Fruit fly (Drosophila melanogaster) whole organism, adult: Measurements from ENCODE around the gene CG2604.

Experiments used
- CG11617 ChIP-seq: fragments of 200-800 bp; sonication (Bioruptor generic); optimal IDR thresholded peaks from 2 replicates; lab custom pipeline; 2017; ENCODE audit warnings: mild to moderate bottlenecking, missing biosample characterization, missing genetic modification reagents, missing genetic modification characterization
- CG12768 ChIP-seq: fragments of 200-800 bp; sonication (Bioruptor generic); optimal IDR thresholded peaks from 2 replicates; lab custom pipeline; 2017; ENCODE audit warnings: missing biosample characterization, missing genetic modification characterization, mild to moderate bottlenecking, moderate library complexity, missing genetic modification reagents
- CG14711 ChIP-seq: fragments of 200-800 bp; sonication (Bioruptor generic); optimal IDR thresholded peaks from 2 replicates; lab custom pipeline; 2018; ENCODE audit warnings: missing biosample characterization, mild to moderate bottlenecking, missing genetic modification characterization, moderate library complexity
- CG1620 ChIP-seq: fragments of 200-800 bp; sonication (Bioruptor generic); optimal IDR thresholded peaks from 2 replicates; lab custom pipeline; 2016; ENCODE audit warnings: missing biosample characterization, missing genetic modification characterization
- CG33017 ChIP-seq: fragments of 200-800 bp; sonication (Bioruptor generic); optimal IDR thresholded peaks from 2 replicates; lab custom pipeline; 2018; ENCODE audit warnings: missing biosample characterization, mild to moderate bottlenecking, missing genetic modification characterization, moderate library complexity
- CG5204 ChIP-seq: fragments of 200-800 bp; sonication (Bioruptor generic); optimal IDR thresholded peaks from 2 replicates; lab custom pipeline; 2016; ENCODE audit warnings: missing biosample characterization, missing genetic modification characterization
- CG7045 ChIP-seq: fragments of 200-800 bp; sonication (Bioruptor generic); optimal IDR thresholded peaks from 2 replicates; lab custom pipeline; 2017; ENCODE audit warnings: missing biosample characterization, mild to moderate bottlenecking, missing genetic modification characterization
- CG7101 ChIP-seq: fragments of 200-800 bp; sonication (Bioruptor generic); optimal IDR thresholded peaks from 2 replicates; lab custom pipeline; 2018; ENCODE audit warnings: missing biosample characterization, mild to moderate bottlenecking, missing genetic modification characterization, moderate library complexity
- Clk ChIP-seq: fragments of 200-800 bp; sonication (Bioruptor generic); optimal IDR thresholded peaks from 2 replicates; lab custom pipeline; 2017; ENCODE audit warnings: missing biosample characterization, missing genetic modification characterization
- Crg-1 ChIP-seq: fragments of 200-800 bp; sonication (Bioruptor generic); optimal IDR thresholded peaks from 2 replicates; lab custom pipeline; 2016; ENCODE audit warnings: missing biosample characterization, missing genetic modification characterization
- Hr96 ChIP-seq: fragments of 200-800 bp; sonication (Bioruptor generic); optimal IDR thresholded peaks from 2 replicates; lab custom pipeline; 2016; ENCODE audit warnings: missing biosample characterization, missing genetic modification characterization
- Mnt ChIP-seq: fragments of 200-800 bp; sonication (Bioruptor generic); optimal IDR thresholded peaks from 2 replicates; lab custom pipeline; 2016; ENCODE audit warnings: missing biosample characterization, mild to moderate bottlenecking, missing genetic modification characterization
- bab1 ChIP-seq: fragments of 200-800 bp; sonication (Bioruptor generic); optimal IDR thresholded peaks from 3 replicates; lab custom pipeline; 2019; ENCODE audit warnings: missing biosample characterization, mild to moderate bottlenecking, missing genetic modification characterization, moderate library complexity
- cic ChIP-seq: fragments of 200-800 bp; sonication (Bioruptor generic); optimal IDR thresholded peaks from 2 replicates; lab custom pipeline; 2017; ENCODE audit warnings: missing biosample characterization, mild to moderate bottlenecking, missing genetic modification characterization, moderate library complexity
- cnc ChIP-seq, 2 experiments: fragments of >200 bp; optimal IDR thresholded peaks; 2 replicates each; lab custom pipeline; 2017
- kay ChIP-seq: fragments of 200-800 bp; sonication (Bioruptor generic); peaks from one replicate; lab custom pipeline; 2016; ENCODE audit warnings: missing biosample characterization, missing genetic modification characterization, borderline replicate concordance
- ovo ChIP-seq: fragments of 200-800 bp; sonication (Bioruptor generic); optimal IDR thresholded peaks from 2 replicates; lab custom pipeline; 2016; ENCODE audit warnings: missing biosample characterization, missing genetic modification characterization
- pad ChIP-seq: fragments of 200-800 bp; sonication (Bioruptor generic); optimal IDR thresholded peaks from 3 replicates; lab custom pipeline; 2017; ENCODE audit warnings: missing biosample characterization, missing genetic modification characterization, mild to moderate bottlenecking, moderate library complexity, missing genetic modification reagents
- tj ChIP-seq: fragments of 200-800 bp; sonication (Bioruptor generic); optimal IDR thresholded peaks from 3 replicates; lab custom pipeline; 2017; ENCODE audit warnings: missing biosample characterization, mild to moderate bottlenecking, missing genetic modification characterization, moderate library complexity
- toe ChIP-seq: fragments of 200-800 bp; sonication (Bioruptor generic); optimal IDR thresholded peaks from 2 replicates; lab custom pipeline; 2016; ENCODE audit warnings: missing biosample characterization, missing genetic modification characterization

The CG2604 gene

dm6 chr3R:5207277-5208114 is 15.7 kb downstream of the CG2604 start:
- TF ChIP-seq kay (no peak), CG33017 (tag; lab: Kevin White, UChicago) (no peak), toe (GFP tag; lab: Kevin White, UChicago) (no peak), cic (GFP tag; lab: Kevin White, UChicago) (no peak), CG14711 (no peak)

DNA sequence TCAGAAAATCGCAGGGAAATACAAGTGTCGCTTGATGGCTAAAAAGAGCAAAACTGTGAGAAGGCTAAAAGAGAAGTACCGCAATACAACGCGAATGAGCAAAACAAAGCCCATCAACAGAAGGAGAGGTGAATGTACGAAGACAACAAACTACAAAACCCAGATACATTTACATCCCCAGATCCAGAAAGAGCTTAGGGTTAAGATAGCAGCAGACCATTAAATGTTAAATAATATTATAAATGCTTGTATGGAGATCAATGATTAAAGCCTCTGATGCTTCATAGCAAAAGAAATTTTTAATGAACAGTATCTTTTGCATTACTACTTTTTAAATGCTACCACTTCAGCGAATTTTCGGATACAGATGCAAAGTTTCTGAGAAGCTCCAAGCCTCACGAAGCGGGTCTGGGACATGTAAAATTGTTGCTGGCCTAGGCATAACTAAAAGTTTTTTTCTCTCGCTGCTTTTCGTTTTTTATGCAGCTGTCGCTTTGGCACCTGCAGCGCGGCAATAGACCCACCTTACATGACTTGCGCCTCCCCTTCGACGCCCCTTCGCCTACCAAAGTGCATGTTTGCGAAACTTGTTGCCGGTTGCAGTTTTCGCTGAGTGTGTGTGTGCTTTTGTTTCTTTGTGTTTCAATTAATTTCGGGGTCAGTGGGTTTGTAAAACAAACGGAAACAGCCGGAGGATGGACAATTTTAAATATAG is 17.7 kb downstream of the CG2604 start:
- TF ChIP-seq Clk (no peak), pad (no peak), tj (GFP tag; lab: Kevin White, UChicago) (peak; percentile 79)

DNA sequence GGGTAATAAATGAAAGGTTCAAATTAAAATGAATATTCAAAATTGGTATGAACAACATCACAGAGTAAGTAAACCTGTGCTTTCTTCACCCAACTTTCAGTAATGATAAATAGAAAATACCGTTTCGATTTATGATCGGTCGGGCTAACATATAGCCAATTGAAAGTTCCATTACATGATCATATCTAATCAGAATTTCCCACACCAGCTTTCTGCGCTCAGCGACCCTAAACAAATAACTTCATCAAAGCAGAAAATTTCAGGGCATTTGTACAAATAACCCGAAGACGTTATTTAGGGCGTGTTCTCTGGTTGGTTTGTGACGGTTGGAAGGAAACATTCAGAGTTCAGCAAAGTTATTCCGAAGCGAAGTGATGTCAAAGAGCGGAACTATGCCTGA is 19.4 kb downstream of the CG2604 start:
- no peak for TF ChIP-seq Clk

dm6 chr3R:5199581-5199980 is 23.6 kb downstream of the CG2604 start:
- TF ChIP-seq CG5204 (GFP tag; lab: Kevin White, UChicago) (no peak), cnc (optimal IDR thresholded peaks at IDR 0.05; lab: Kevin White, UChicago) (no peak), CG7101 (tag; lab: Kevin White, UChicago) (no peak), Mnt (no peak), pad (no peak), toe (GFP tag; lab: Kevin White, UChicago) (no peak), bab1 (GFP tag; lab: Kevin White, UChicago) (no peak), CG12768 (GFP tag; lab: Kevin White, UChicago) (no peak), CG14711 (no peak), CG1620 (no peak), Crg-1 (no peak), CG11617 (GFP tag; lab: Kevin White, UChicago) (no peak), cic (GFP tag; lab: Kevin White, UChicago) (no peak), CG33017 (tag; lab: Kevin White, UChicago) (no peak), kay (no peak)

DNA sequence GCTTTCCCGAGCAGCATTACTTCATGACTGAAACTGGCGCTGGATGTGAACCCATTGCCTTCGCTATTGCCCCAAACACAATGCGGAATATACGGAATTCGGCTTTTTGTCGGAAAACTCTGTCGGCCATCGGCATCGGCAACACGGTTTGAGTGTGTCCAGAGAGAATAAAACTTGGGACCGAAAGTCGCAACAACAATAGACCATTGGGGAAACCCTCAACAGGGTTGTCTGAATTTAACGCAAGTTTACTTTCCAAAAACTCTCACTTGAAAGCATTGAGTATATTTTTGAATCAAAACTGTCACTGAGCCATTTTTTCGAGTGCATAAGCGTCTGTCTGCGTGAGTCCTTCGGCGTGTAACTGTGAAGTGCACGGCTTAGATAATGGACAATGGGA is 24.9 kb downstream of the CG2604 start:
- TF ChIP-seq CG11617 (GFP tag; lab: Kevin White, UChicago) (no peak), Mnt (no peak), ovo (GFP tag; lab: Kevin White, UChicago) (no peak), CG7101 (tag; lab: Kevin White, UChicago) (peak; percentile 27), Hr96 (GFP tag; lab: Kevin White, UChicago) (no peak), CG14711 (peak; percentile 46), tj (GFP tag; lab: Kevin White, UChicago) (no peak), Clk (peak; percentile 17), CG1620 (no peak), cic (GFP tag; lab: Kevin White, UChicago) (no peak), CG33017 (tag; lab: Kevin White, UChicago) (peak; percentile 56), CG7045 (peak; percentile 50), kay (no peak), cnc (optimal IDR thresholded peaks at IDR 0.05; lab: Kevin White, UChicago) (no peak), CG12768 (GFP tag; lab: Kevin White, UChicago) (peak; percentile 55), toe (GFP tag; lab: Kevin White, UChicago) (peak; percentile 26), bab1 (GFP tag; lab: Kevin White, UChicago) (no peak), Crg-1 (no peak), pad (no peak), CG5204 (GFP tag; lab: Kevin White, UChicago) (no peak)

DNA sequence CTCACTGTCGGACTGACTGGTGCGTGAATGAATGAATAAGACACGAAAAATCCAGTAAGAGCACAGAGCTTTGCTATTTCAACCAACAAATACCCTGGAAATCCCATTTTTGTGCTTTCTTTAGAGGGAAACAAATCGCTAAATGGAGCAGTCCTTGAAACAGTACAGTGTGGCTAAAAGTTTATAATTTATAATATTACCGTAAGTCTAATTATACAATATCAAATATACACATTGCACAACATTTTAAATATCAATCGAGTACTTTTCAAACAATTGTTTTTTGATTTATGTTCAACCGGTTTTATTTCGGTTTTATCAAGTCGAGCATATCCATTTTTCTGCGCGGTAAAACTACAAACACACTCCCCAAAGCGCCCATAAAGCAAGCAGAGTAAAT is 29.9 kb downstream of the CG2604 start:
- TF ChIP-seq Crg-1: no peak
- peak; percentile 52 for TF ChIP-seq kay

DNA sequence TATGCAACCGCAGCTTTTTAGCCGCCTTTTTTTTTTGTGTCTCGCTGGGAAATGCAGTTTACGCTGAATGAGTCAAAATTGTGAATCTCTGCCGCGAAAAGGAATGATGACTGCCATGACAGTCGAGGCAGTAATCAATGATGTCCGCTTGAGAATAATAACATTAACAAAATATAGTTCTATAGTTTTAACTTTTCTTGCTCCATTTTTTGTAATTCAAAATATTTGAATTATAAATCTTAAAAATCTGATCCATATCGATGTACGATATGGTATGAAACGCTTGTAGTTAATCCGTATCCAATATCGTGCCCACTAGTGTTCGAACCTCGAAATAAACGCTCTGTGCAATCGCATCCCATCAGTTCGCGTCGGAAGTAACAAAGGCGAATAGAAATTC is 35.4 kb downstream of the CG2604 start:
- TF ChIP-seq Crg-1: no peak
- TF ChIP-seq CG12768 (GFP tag; lab: Kevin White, UChicago): no peak
- TF ChIP-seq CG14711: no peak
- TF ChIP-seq Mnt: no peak
- no peak for TF ChIP-seq ovo (GFP tag; lab: Kevin White, UChicago)
- no peak for TF ChIP-seq cnc (optimal IDR thresholded peaks at IDR 0.05; lab: Kevin White, UChicago)
- no peak for TF ChIP-seq Hr96 (GFP tag; lab: Kevin White, UChicago)
- no peak for TF ChIP-seq CG5204 (GFP tag; lab: Kevin White, UChicago)
- TF ChIP-seq kay: peak; percentile 34
